Fruit fly (Drosophila melanogaster): ENCODE results near the gene CG10581.

- TF ChIP-seq kay (GFP tag; ENCODE audit: borderline replicate concordance), result no peak
- peak; percentile 82 for TF ChIP-seq toe (GFP tag; optimal IDR thresholded peaks at IDR 0.05)
- peak; percentile 89 for TF ChIP-seq ovo (GFP tag; optimal IDR thresholded peaks at IDR 0.05)
- peak; percentile 71 for TF ChIP-seq Hr96 (GFP tag; optimal IDR thresholded peaks at IDR 0.05)
- peak; percentile 42 for TF ChIP-seq CG1620 (GFP tag; optimal IDR thresholded peaks at IDR 0.05)
- peak; percentile 93 for TF ChIP-seq CG33017 (tag; optimal IDR thresholded peaks at IDR 0.05)
- TF ChIP-seq CG12768 (GFP tag; optimal IDR thresholded peaks at IDR 0.05), result peak; percentile 96
Measured at dm6 chr3L:21031093-21031930, 2.7 kb downstream of the CG10581 start, which contains the start of the genes CG10584 and Polr3E.
